Worm (Caenorhabditis elegans): ENCODE measurements around the gene swsn-1.

The swsn-1 gene

DNA sequence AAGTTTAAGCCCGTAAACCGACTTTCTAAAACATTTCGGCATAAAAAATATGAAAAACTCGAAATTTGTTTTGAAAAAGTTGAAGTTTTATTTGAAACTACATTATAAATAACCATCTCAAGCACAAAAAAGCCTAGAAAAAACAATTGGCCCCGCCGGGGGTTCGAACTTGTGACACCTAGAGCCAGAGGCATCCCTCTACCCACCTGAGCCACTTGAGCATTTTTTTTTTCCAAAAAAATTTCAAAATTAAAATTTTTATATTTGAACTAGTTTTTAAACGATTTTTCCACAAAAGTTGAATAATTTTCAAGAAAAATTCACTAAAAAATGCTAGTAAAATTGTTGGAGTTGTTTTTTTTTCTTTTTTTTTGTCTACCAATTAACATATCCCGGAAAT lies 25.6 kb downstream of the swsn-1 start:
- no peak for TF ChIP-seq nhr-21 (tag; optimal IDR thresholded peaks at IDR 0.05)

ce11 chrV:20220604-20221003 lies 28.7 kb downstream of the swsn-1 start:
- TF ChIP-seq nhr-10 (tag; optimal IDR thresholded peaks at IDR 0.05) (no peak), mbf-1 (tag; optimal IDR thresholded peaks at IDR 0.05) (no peak), ama-1 (optimal IDR thresholded peaks at IDR 0.05) (no peak), unc-39 (tag; optimal IDR thresholded peaks at IDR 0.05) (no peak)

- TF ChIP-seq lin-39 (tag; optimal IDR thresholded peaks at IDR 0.05) (no peak), aly-2 (tag; optimal IDR thresholded peaks at IDR 0.05) (no peak), ztf-4 (tag; optimal IDR thresholded peaks at IDR 0.05) (no peak), sma-3 (GFP tag; optimal IDR thresholded peaks at IDR 0.05) (no peak), elt-3 (tag; optimal IDR thresholded peaks at IDR 0.05) (no peak), blmp-1 (tag; optimal IDR thresholded peaks at IDR 0.05; ENCODE audit: insufficient read depth) (no peak), nhr-77 (tag; optimal IDR thresholded peaks at IDR 0.05) (no peak), elt-1 (tag; optimal IDR thresholded peaks at IDR 0.05) (no peak), mbf-1 (tag; optimal IDR thresholded peaks at IDR 0.05) (no peak), alr-1 (tag; optimal IDR thresholded peaks at IDR 0.05) (no peak), nhr-10 (tag; optimal IDR thresholded peaks at IDR 0.05) (no peak), nhr-25 (tag; optimal IDR thresholded peaks at IDR 0.05) (no peak), ceh-82 (tag; optimal IDR thresholded peaks at IDR 0.05) (no peak), sem-4 (tag; optimal IDR thresholded peaks at IDR 0.05) (no peak), ama-1 (optimal IDR thresholded peaks at IDR 0.05) (no peak), nhr-237 (tag; optimal IDR thresholded peaks at IDR 0.05) (no peak), C34F6.9 (tag; optimal IDR thresholded peaks at IDR 0.05) (no peak), F13H6.1 (tag; optimal IDR thresholded peaks at IDR 0.05) (no peak)
Measured at ce11 chrV:20215197-20215596, 34.1 kb downstream of the swsn-1 start, which contains the start of gene Y113G7B.11. Gene Y113G7B.11 (minus strand): TSS chrV:20215297.

ce11 chrV:20213097-20213496 lies 36.2 kb downstream of the swsn-1 start:
- TF ChIP-seq sem-4 (tag; optimal IDR thresholded peaks at IDR 0.05): no peak
- TF ChIP-seq ceh-16 (tag; optimal IDR thresholded peaks at IDR 0.05): no peak
- no peak for TF ChIP-seq unc-39 (tag; optimal IDR thresholded peaks at IDR 0.05)
- peak; percentile 37 for TF ChIP-seq fos-1 (tag; optimal IDR thresholded peaks at IDR 0.05)
- no peak for TF ChIP-seq ZK546.5 (tag; optimal IDR thresholded peaks at IDR 0.05)

DNA sequence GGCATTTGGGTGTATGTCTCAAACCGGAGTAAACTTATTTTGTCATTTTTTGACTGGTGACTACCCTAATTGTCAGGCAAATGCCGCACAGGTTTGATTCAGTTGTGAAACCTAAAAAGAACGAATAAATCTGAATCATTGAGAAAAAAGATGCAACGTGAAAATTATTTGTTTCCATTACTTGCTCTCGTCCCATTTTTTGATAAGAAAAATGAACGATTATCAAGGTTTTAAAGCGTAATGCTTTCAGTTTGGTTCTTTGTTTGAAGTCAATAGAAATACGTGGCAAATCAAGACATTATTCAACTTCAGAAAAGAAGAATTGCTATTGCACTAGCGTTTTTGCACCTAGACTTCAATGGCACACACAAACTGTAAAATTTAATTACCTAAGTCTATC lies 36.7 kb downstream of the swsn-1 start, which contains the start of gene Y113G7B.12:
Y113G7B.12 (minus strand) TSS at position 101 of the 400 bp plus-strand sequence.
- TF ChIP-seq fos-1 (tag; optimal IDR thresholded peaks at IDR 0.05): peak; percentile 58
- peak; percentile 11 for TF ChIP-seq crh-2 (tag; optimal IDR thresholded peaks at IDR 0.05)
- no peak for TF ChIP-seq alr-1 (tag; optimal IDR thresholded peaks at IDR 0.05)
- TF ChIP-seq aly-2 (tag; optimal IDR thresholded peaks at IDR 0.05): no peak

- TF ChIP-seq sma-3 (GFP tag; optimal IDR thresholded peaks at IDR 0.05) (no peak), mab-5 (tag; optimal IDR thresholded peaks at IDR 0.05) (no peak), nhr-23 (tag; optimal IDR thresholded peaks at IDR 0.05) (no peak), Y55F3AM.14 (GFP tag; optimal IDR thresholded peaks at IDR 0.05) (no peak), sem-4 (tag; optimal IDR thresholded peaks at IDR 0.05) (no peak), nhr-11 (tag; optimal IDR thresholded peaks at IDR 0.05) (no peak), ceh-82 (tag; optimal IDR thresholded peaks at IDR 0.05) (no peak), nhr-12 (tag; optimal IDR thresholded peaks at IDR 0.05) (no peak), elt-3 (tag; optimal IDR thresholded peaks at IDR 0.05) (no peak), ceh-16 (tag; optimal IDR thresholded peaks at IDR 0.05) (no peak), nhr-129 (tag; optimal IDR thresholded peaks at IDR 0.05) (no peak), zag-1 (tag; optimal IDR thresholded peaks at IDR 0.05) (no peak)
Measured at ce11 chrV:20206086-20206485, 43.2 kb downstream of the swsn-1 start, which contains the start of the genes fbxb-59 and srbc-34. Gene fbxb-59 (minus strand): TSS chrV:20206186. Gene srbc-34 (plus strand): TSS chrV:20206318.

ce11 chrV:20203085-20203484 lies 46.2 kb downstream of the swsn-1 start, which contains the start of gene fbxa-113:
Gene fbxa-113 (plus strand): TSS chrV:20203385.
- TF ChIP-seq nhr-237 (tag; optimal IDR thresholded peaks at IDR 0.05): no peak
- no peak for TF ChIP-seq ceh-16 (tag; optimal IDR thresholded peaks at IDR 0.05)
- TF ChIP-seq ama-1 (optimal IDR thresholded peaks at IDR 0.05): no peak
- TF ChIP-seq ztf-4 (tag; optimal IDR thresholded peaks at IDR 0.05): no peak
- TF ChIP-seq Y55F3AM.14 (GFP tag; optimal IDR thresholded peaks at IDR 0.05): no peak
- no peak for TF ChIP-seq fos-1 (tag; optimal IDR thresholded peaks at IDR 0.05)
- TF ChIP-seq lsy-2 (tag; optimal IDR thresholded peaks at IDR 0.05): no peak
- TF ChIP-seq dmd-4 (tag; optimal IDR thresholded peaks at IDR 0.05): no peak
- no peak for TF ChIP-seq mbf-1 (tag; optimal IDR thresholded peaks at IDR 0.05)
- TF ChIP-seq skn-1 (tag; optimal IDR thresholded peaks at IDR 0.05): no peak
- TF ChIP-seq R02D3.7 (tag; optimal IDR thresholded peaks at IDR 0.05): no peak
- TF ChIP-seq unc-55 (GFP tag; optimal IDR thresholded peaks at IDR 0.05): no peak
- TF ChIP-seq lin-13 (GFP tag; optimal IDR thresholded peaks at IDR 0.05): no peak
- TF ChIP-seq ztf-11 (tag; optimal IDR thresholded peaks at IDR 0.05): no peak
- TF ChIP-seq ZK546.5 (tag; optimal IDR thresholded peaks at IDR 0.05): no peak
- TF ChIP-seq nhr-129 (tag; optimal IDR thresholded peaks at IDR 0.05): no peak
- no peak for TF ChIP-seq nhr-10 (tag; optimal IDR thresholded peaks at IDR 0.05)
- no peak for TF ChIP-seq crh-2 (tag; optimal IDR thresholded peaks at IDR 0.05)
- TF ChIP-seq F13H6.1 (tag; optimal IDR thresholded peaks at IDR 0.05): no peak

All from whole organism, L2 larva.